Fruit fly (Drosophila melanogaster) whole organism, embryonic: ENCODE data around the gene Tmx3.

Experiments
- B-H2 ChIP-seq: fragments of 200-800 bp; sonication (Bioruptor generic); optimal IDR thresholded peaks from 2 replicates; lab custom pipeline; 2018; ENCODE audit warnings: missing biosample characterization, mild to moderate bottlenecking, missing genetic modification characterization
- CG10209 ChIP-seq: fragments of 200-800 bp; sonication (Bioruptor generic); optimal IDR thresholded peaks from 3 replicates; lab custom pipeline; 2017; ENCODE audit warnings: missing biosample characterization, mild to moderate bottlenecking, missing genetic modification characterization, missing genetic modification reagents
- CG10274 ChIP-seq: fragments of 200-800 bp; sonication (Bioruptor generic); optimal IDR thresholded peaks from 3 replicates; lab custom pipeline; 2017; ENCODE audit warnings: missing biosample characterization, mild to moderate bottlenecking, missing genetic modification characterization
- CG10462 ChIP-seq: fragments of 200-800 bp; sonication (Bioruptor generic); optimal IDR thresholded peaks from 2 replicates; lab custom pipeline; 2016; ENCODE audit warnings: missing biosample characterization, missing genetic modification characterization
- CG12219 ChIP-seq: fragments of 200-800 bp; sonication (Bioruptor generic); optimal IDR thresholded peaks from 3 replicates; lab custom pipeline; 2018; ENCODE audit warnings: missing biosample characterization, mild to moderate bottlenecking, missing genetic modification characterization
- CG12236 ChIP-seq: fragments of 200-800 bp; sonication (Bioruptor generic); optimal IDR thresholded peaks from 2 replicates; lab custom pipeline; 2016; ENCODE audit warnings: missing biosample characterization, missing genetic modification characterization
- CG14050 ChIP-seq: fragments of 200-800 bp; sonication (Bioruptor generic); IDR thresholded peaks from 3 replicates; pipeline ENCODE4 v1.3.6; 2022; ENCODE audit warnings: missing biosample characterization, missing genetic modification characterization
- CG14667 ChIP-seq: fragments of 200-800 bp; sonication (Bioruptor generic); IDR thresholded peaks from 2 replicates; pipeline ENCODE4 v1.3.6; 2022; ENCODE audit warnings: missing biosample characterization, missing genetic modification characterization
- CG15269 ChIP-seq: fragments of 200-800 bp; sonication (Bioruptor generic); optimal IDR thresholded peaks from 2 replicates; lab custom pipeline; 2018; ENCODE audit warnings: missing biosample characterization, mild to moderate bottlenecking, missing genetic modification characterization, moderate library complexity
- CG16779 ChIP-seq: fragments of 200-800 bp; sonication (Bioruptor generic); IDR thresholded peaks from 2 replicates; pipeline ENCODE4 v1.3.6; 2022; ENCODE audit warnings: missing biosample characterization, missing genetic modification characterization
- CG16815 ChIP-seq: fragments of 200-800 bp; sonication (Bioruptor generic); optimal IDR thresholded peaks from 3 replicates; lab custom pipeline; 2017; ENCODE audit warnings: missing biosample characterization, mild to moderate bottlenecking, missing genetic modification characterization
- CG17802 ChIP-seq: fragments of 200-800 bp; sonication (Bioruptor generic); optimal IDR thresholded peaks from 2 replicates; lab custom pipeline; 2018; ENCODE audit warnings: missing biosample characterization, mild to moderate bottlenecking, missing genetic modification characterization, moderate library complexity
- CG30403 ChIP-seq: fragments of 200-800 bp; sonication (Bioruptor generic); optimal IDR thresholded peaks from 3 replicates; lab custom pipeline; 2016; ENCODE audit warnings: missing biosample characterization, missing genetic modification characterization
- CG32767 ChIP-seq: fragments of 200-800 bp; sonication (Bioruptor generic); IDR thresholded peaks from 2 replicates; pipeline ENCODE4 v1.3.6; 2022; ENCODE audit warnings: missing biosample characterization, missing genetic modification characterization
- CG34376 ChIP-seq: fragments of 200-800 bp; sonication (Bioruptor generic); optimal IDR thresholded peaks from 2 replicates; lab custom pipeline; 2018; ENCODE audit warnings: missing biosample characterization, mild to moderate bottlenecking, missing genetic modification characterization
- CG4820 ChIP-seq: fragments of 200-800 bp; sonication (Bioruptor generic); optimal IDR thresholded peaks from 3 replicates; lab custom pipeline; 2016; ENCODE audit warnings: missing biosample characterization, missing genetic modification characterization
- CG6683 ChIP-seq: fragments of 200-800 bp; sonication (Bioruptor generic); optimal IDR thresholded peaks from 2 replicates; lab custom pipeline; 2017; ENCODE audit warnings: missing biosample characterization, mild to moderate bottlenecking, missing genetic modification characterization, missing genetic modification reagents
- CG7357 ChIP-seq: fragments of 200-800 bp; sonication (Bioruptor generic); IDR thresholded peaks from 3 replicates; pipeline ENCODE4 v1.3.6; 2022; ENCODE audit warnings: missing biosample characterization, missing genetic modification characterization
- CG8388 ChIP-seq: fragments of 200-800 bp; sonication (Bioruptor generic); optimal IDR thresholded peaks from 2 replicates; lab custom pipeline; 2019; ENCODE audit warnings: missing biosample characterization, mild to moderate bottlenecking, missing genetic modification characterization, moderate library complexity
- CG8765 ChIP-seq: fragments of 200-800 bp; sonication (Bioruptor generic); IDR thresholded peaks from 2 replicates; pipeline ENCODE4 v1.3.6; 2022; ENCODE audit warnings: missing biosample characterization, missing genetic modification characterization
- Dip2 ChIP-seq: fragments of 200-800 bp; sonication (Bioruptor generic); IDR thresholded peaks from 2 replicates; pipeline ENCODE4 v1.3.6; 2022; ENCODE audit warnings: missing biosample characterization, missing genetic modification characterization
- E2f2 ChIP-seq: fragments of 200-800 bp; sonication (Bioruptor generic); IDR thresholded peaks from 2 replicates; pipeline ENCODE4 v1.3.6; 2022; ENCODE audit warnings: missing biosample characterization, missing genetic modification characterization
- Eip74EF ChIP-seq, 2 experiments: fragments of 200-800 bp in 1 of 2; fragments of >200 bp in 1 of 2; sonication (Bioruptor generic) in 1 of 2; optimal IDR thresholded peaks; 2 replicates each; lab custom pipeline; 2017 to 2019; ENCODE audit warnings: missing biosample characterization in 2 of 2, missing genetic modification characterization in 2 of 2, mild to moderate bottlenecking in 1 of 2, moderate library complexity in 1 of 2
- Fer1 ChIP-seq: fragments of 200-800 bp; sonication (Bioruptor generic); optimal IDR thresholded peaks from 2 replicates; lab custom pipeline; 2017; ENCODE audit warnings: missing biosample characterization, mild to moderate bottlenecking, missing genetic modification characterization
- Gug ChIP-seq: fragments of 200-800 bp; sonication (Bioruptor generic); IDR thresholded peaks from 4 replicates; pipeline ENCODE4 v1.3.6; 2022; ENCODE audit warnings: missing biosample characterization, missing genetic modification characterization
- HLH54F ChIP-seq: fragments of 200-800 bp; sonication (Bioruptor generic); optimal IDR thresholded peaks from 3 replicates; lab custom pipeline; 2016; ENCODE audit warnings: missing biosample characterization, missing genetic modification characterization
- Lhr ChIP-seq: fragments of 200-800 bp; sonication (Bioruptor generic); optimal IDR thresholded peaks from 3 replicates; lab custom pipeline; 2017; ENCODE audit warnings: mild to moderate bottlenecking, missing biosample characterization, missing genetic modification reagents, missing genetic modification characterization
- Lpt ChIP-seq: fragments of >200 bp; optimal IDR thresholded peaks from 2 replicates; lab custom pipeline; 2018; ENCODE audit warnings: missing biosample characterization, missing genetic modification characterization
- Meics ChIP-seq: fragments of 200-800 bp; sonication (Bioruptor generic); optimal IDR thresholded peaks from 2 replicates; lab custom pipeline; 2017; ENCODE audit warnings: missing biosample characterization, mild to moderate bottlenecking, missing genetic modification characterization
- Mes4 ChIP-seq: fragments of 200-800 bp; sonication (Bioruptor generic); optimal IDR thresholded peaks from 2 replicates; lab custom pipeline; 2016; ENCODE audit warnings: missing biosample characterization, missing genetic modification characterization
- Mrtf ChIP-seq: fragments of 200-800 bp; sonication (Bioruptor generic); IDR thresholded peaks from 3 replicates; pipeline ENCODE4 v1.3.6; 2022; ENCODE audit warnings: missing biosample characterization, missing genetic modification characterization
- Nf-YB ChIP-seq: fragments of 200-800 bp; sonication (Bioruptor generic); optimal IDR thresholded peaks from 3 replicates; lab custom pipeline; 2019; ENCODE audit warnings: missing biosample characterization, mild to moderate bottlenecking, missing genetic modification characterization, moderate library complexity
- NfI ChIP-seq: fragments of 200-800 bp; sonication (Bioruptor generic); optimal IDR thresholded peaks from 3 replicates; lab custom pipeline; 2018; ENCODE audit warnings: missing biosample characterization, mild to moderate bottlenecking, missing genetic modification characterization, moderate library complexity
- Opbp ChIP-seq: fragments of 200-800 bp; sonication (Bioruptor generic); IDR thresholded peaks from 3 replicates; pipeline ENCODE4 v1.3.6; 2022; ENCODE audit warnings: missing biosample characterization, missing genetic modification characterization; ENCODE audit not compliant: partially characterized antibody
- Xbp1 ChIP-seq: fragments of 200-800 bp; sonication (Bioruptor generic); optimal IDR thresholded peaks from 3 replicates; lab custom pipeline; 2016; ENCODE audit warnings: missing biosample characterization, mild to moderate bottlenecking, missing genetic modification characterization
- al ChIP-seq: fragments of 200-800 bp; sonication (Bioruptor generic); IDR thresholded peaks from 2 replicates; pipeline ENCODE4 v1.3.6; 2022; ENCODE audit warnings: missing biosample characterization, missing genetic modification characterization
- ara ChIP-seq: fragments of 200-800 bp; sonication (Bioruptor generic); IDR thresholded peaks from 2 replicates; pipeline ENCODE4 v1.3.6; 2022; ENCODE audit warnings: missing biosample characterization, missing genetic modification characterization
- crc ChIP-seq: fragments of 200-800 bp; sonication (Bioruptor generic); optimal IDR thresholded peaks from 2 replicates; lab custom pipeline; 2016; ENCODE audit warnings: missing biosample characterization, missing genetic modification characterization
- cwo ChIP-seq: fragments of 200-800 bp; sonication (Bioruptor generic); optimal IDR thresholded peaks from 3 replicates; lab custom pipeline; 2017; ENCODE audit warnings: missing biosample characterization, missing genetic modification characterization, mild to moderate bottlenecking, moderate library complexity, missing genetic modification reagents
- dan ChIP-seq: fragments of 200-800 bp; sonication (Bioruptor generic); IDR thresholded peaks from 2 replicates; pipeline ENCODE4 v1.3.6; 2022; ENCODE audit warnings: missing biosample characterization, missing genetic modification characterization
- hth ChIP-seq: fragments of >200 bp; optimal IDR thresholded peaks from 2 replicates; lab custom pipeline; 2017; ENCODE audit warnings: inconsistent platforms
- insv ChIP-seq, 2 experiments: fragments of 200-800 bp; sonication (Bioruptor generic); optimal IDR thresholded peaks; 3 replicates each; lab custom pipeline; 2016 to 2018; ENCODE audit warnings: missing biosample characterization in 2 of 2, missing genetic modification characterization in 2 of 2
- knrl ChIP-seq: fragments of 200-800 bp; sonication (Bioruptor generic); IDR thresholded peaks from 3 replicates; pipeline ENCODE4 v1.3.6; 2022; ENCODE audit warnings: missing biosample characterization, missing genetic modification characterization; ENCODE audit not compliant: partially characterized antibody
- lov ChIP-seq, 2 experiments: fragments of 200-800 bp in 1 of 2; fragments of >200 bp in 1 of 2; sonication (Bioruptor generic) in 1 of 2; IDR thresholded peaks in 1 of 2; optimal IDR thresholded peaks in 1 of 2; 2 replicates in 1 of 2; 3 replicates in 1 of 2; pipeline versions ENCODE4 v1.3.6 to Lab custom; 2017 to 2022; ENCODE audit warnings: missing biosample characterization in 1 of 2, missing genetic modification characterization in 1 of 2
- mirr ChIP-seq: fragments of 200-800 bp; sonication (Bioruptor generic); optimal IDR thresholded peaks from 3 replicates; lab custom pipeline; 2018; ENCODE audit warnings: missing biosample characterization, mild to moderate bottlenecking, missing genetic modification characterization
- phol ChIP-seq: fragments of 200-800 bp; sonication (Bioruptor generic); optimal IDR thresholded peaks from 3 replicates; lab custom pipeline; 2018; ENCODE audit warnings: missing biosample characterization, mild to moderate bottlenecking, missing genetic modification characterization, moderate library complexity
- salm ChIP-seq: fragments of 200-800 bp; sonication (Bioruptor generic); optimal IDR thresholded peaks from 2 replicates; lab custom pipeline; 2018; ENCODE audit warnings: missing biosample characterization, mild to moderate bottlenecking, missing genetic modification characterization
- seq ChIP-seq: fragments of 200-800 bp; sonication (Bioruptor generic); IDR thresholded peaks from 2 replicates; pipeline ENCODE4 v1.3.6; 2022; ENCODE audit warnings: missing biosample characterization, missing genetic modification characterization
- sima ChIP-seq: fragments of 200-800 bp; sonication (Bioruptor generic); optimal IDR thresholded peaks from 2 replicates; lab custom pipeline; 2016; ENCODE audit warnings: missing biosample characterization, missing genetic modification characterization
- vfl ChIP-seq: fragments of 200-800 bp; sonication (Bioruptor generic); optimal IDR thresholded peaks from 2 replicates; lab custom pipeline; 2016; ENCODE audit warnings: missing biosample characterization, missing genetic modification characterization
- wdn ChIP-seq: fragments of 200-800 bp; sonication (Bioruptor generic); IDR thresholded peaks from 2 replicates; pipeline ENCODE4 v1.3.6; 2022; ENCODE audit warnings: missing biosample characterization, missing genetic modification characterization

Gene Tmx3

DNA sequence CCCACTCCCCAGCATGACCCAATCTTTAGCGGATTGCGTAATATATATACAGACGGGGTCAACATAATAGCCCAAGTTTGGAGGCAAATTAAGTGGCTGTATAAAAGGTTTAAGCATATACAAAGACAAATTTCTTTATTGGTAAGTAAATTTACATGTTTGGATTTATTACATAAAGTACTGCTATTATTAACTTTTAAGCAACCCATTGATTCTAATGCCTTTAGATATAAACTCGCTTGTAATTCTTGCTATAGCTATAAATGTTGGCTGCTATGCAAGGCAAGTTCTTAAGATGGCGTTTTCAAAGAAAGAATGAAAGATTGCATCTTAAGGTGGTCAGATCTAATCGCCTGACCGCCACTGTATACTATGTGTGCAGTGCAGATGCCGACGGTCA, 26.4 kb upstream of the Tmx3 start (continued):
- TF ChIP-seq CG14050 (GFP tag; lab: Robert Waterston, UW): no peak
- TF ChIP-seq lov (optimal IDR thresholded peaks at IDR 0.05; lab: Kevin White, UChicago): no peak
- no peak for TF ChIP-seq lov (GFP tag; IDR thresholded peaks at IDR 0.05; lab: Robert Waterston, UW)
- no peak for TF ChIP-seq hth (lab: Kevin White, UChicago)
- TF ChIP-seq CG12219 (GFP tag; lab: Kevin White, UChicago): peak; percentile 13
- no peak for TF ChIP-seq ara (GFP tag; lab: Robert Waterston, UW)
- no peak for TF ChIP-seq dan (GFP tag; lab: Robert Waterston, UW)
- 0 out of 2 replicates have a peak, but pooled peaks have one; percentile 29 for TF ChIP-seq al (GFP tag; lab: Robert Waterston, UW)
- TF ChIP-seq salm (tag; lab: Kevin White, UChicago): no peak
- peak; percentile 1 for TF ChIP-seq Xbp1
- peak in 1 of 2 experiments; percentile 6 for TF ChIP-seq Eip74EF (GFP tag; optimal IDR thresholded peaks at IDR 0.05; lab: Kevin White, UChicago)
- TF ChIP-seq knrl: no peak
- no peak for TF ChIP-seq Mes4
- TF ChIP-seq CG14667 (GFP tag; lab: Robert Waterston, UW): no peak
- TF ChIP-seq Lhr (GFP tag; lab: Kevin White, UChicago): no peak
- TF ChIP-seq Mrtf (GFP tag; lab: Robert Waterston, UW): no peak
- TF ChIP-seq CG4820 (GFP tag; lab: Kevin White, UChicago): peak; percentile 13
- no peak for TF ChIP-seq Dip2 (GFP tag; lab: Robert Waterston, UW)
- TF ChIP-seq CG7357 (GFP tag; lab: Robert Waterston, UW): 0 out of 3 replicates have a peak, but pooled peaks have one; percentile 10
- no peak for TF ChIP-seq CG32767 (GFP tag; lab: Robert Waterston, UW)
- TF ChIP-seq CG6683 (GFP tag; lab: Kevin White, UChicago): no peak
- no peak for TF ChIP-seq Opbp (GFP tag; lab: Robert Waterston, UW)
- no peak for TF ChIP-seq sima (GFP tag; lab: Kevin White, UChicago)
- TF ChIP-seq Meics (GFP tag; lab: Kevin White, UChicago): peak; percentile 63
- TF ChIP-seq vfl (GFP tag; lab: Kevin White, UChicago): no peak
- TF ChIP-seq mirr (GFP tag; lab: Kevin White, UChicago): no peak
- no peak for TF ChIP-seq CG12236
- peak; percentile 36 for TF ChIP-seq cwo (GFP tag; lab: Kevin White, UChicago)
- no peak; the same call in 3 of the 4 replicates for TF ChIP-seq Gug (GFP tag; lab: Robert Waterston, UW)
- peak; percentile 71 for TF ChIP-seq Fer1 (GFP tag; lab: Kevin White, UChicago)
- no peak for TF ChIP-seq CG8388 (GFP tag; lab: Kevin White, UChicago)
- TF ChIP-seq CG30403 (GFP tag; lab: Kevin White, UChicago): peak; percentile 42
- peak; percentile 23 for TF ChIP-seq CG16815 (GFP tag; lab: Kevin White, UChicago)
- no peak for TF ChIP-seq E2f2 (GFP tag; lab: Robert Waterston, UW)
- TF ChIP-seq HLH54F (GFP tag; lab: Kevin White, UChicago): no peak
- no peak for TF ChIP-seq insv (GFP tag; optimal IDR thresholded peaks at IDR 0.05; lab: Kevin White, UChicago)
- TF ChIP-seq CG10274: peak; percentile 16
- TF ChIP-seq Lpt (GFP tag; lab: Kevin White, UChicago): no peak
- no peak for TF ChIP-seq CG8765 (GFP tag; lab: Robert Waterston, UW)
- TF ChIP-seq Nf-YB (GFP tag; lab: Kevin White, UChicago): no peak
- TF ChIP-seq wdn (GFP tag; lab: Robert Waterston, UW): no peak
- TF ChIP-seq crc (GFP tag; lab: Kevin White, UChicago): no peak
- no peak for TF ChIP-seq CG17802 (tag; lab: Kevin White, UChicago)
- TF ChIP-seq B-H2: no peak
- TF ChIP-seq CG16779 (GFP tag; lab: Robert Waterston, UW): no peak
- TF ChIP-seq seq (GFP tag; lab: Robert Waterston, UW): peak; percentile 41; the same call in 1 of the 2 replicates
- TF ChIP-seq CG34376: no peak
- TF ChIP-seq NfI (GFP tag; lab: Kevin White, UChicago): peak; percentile 42
- peak; percentile 32 for TF ChIP-seq CG10209 (GFP tag; lab: Kevin White, UChicago)
- no peak for TF ChIP-seq CG10462 (GFP tag; lab: Kevin White, UChicago)
- peak; percentile 45 for TF ChIP-seq CG15269
- peak; percentile 51 for TF ChIP-seq phol (tag; lab: Kevin White, UChicago)
